Fruit fly (Drosophila melanogaster): ENCODE results near the gene Itpr.
A peak's percentile ranks its signal among the peaks of the same experiment; 100 is the strongest.

The Itpr gene

dm6 chr3R:5587863-5588519, 71.1 kb downstream of the Itpr start, which contains the start of gene CG2926 (continued):
- TF ChIP-seq CG7786 (GFP tag; optimal IDR thresholded peaks at IDR 0.05) (peak; percentile 39), CG4854 (GFP tag; optimal IDR thresholded peaks at IDR 0.05) (no peak), CG2712 (tag; optimal IDR thresholded peaks at IDR 0.05) (no peak), CG11456 (GFP tag; IDR thresholded peaks at IDR 0.05) (peak; percentile 58; the same call in 2 of the 3 replicates), Mad (GFP tag; optimal IDR thresholded peaks at IDR 0.05) (peak; percentile 47), CTCF (GFP tag; optimal IDR thresholded peaks at IDR 0.05) (no peak), MTF-1 (GFP tag; optimal IDR thresholded peaks at IDR 0.05; ENCODE audit: borderline replicate concordance) (no peak), fd96Cb (tag; optimal IDR thresholded peaks at IDR 0.05) (no peak), ttk (GFP tag; IDR thresholded peaks at IDR 0.05) (0 out of 2 replicates have a peak, but pooled peaks have one; percentile 5), CG10431 (GFP tag; optimal IDR thresholded peaks at IDR 0.05) (no peak), CG6791 (GFP tag; IDR thresholded peaks at IDR 0.05; ENCODE audit: partially characterized antibody) (peak; percentile 94), CG12299 (tag; optimal IDR thresholded peaks at IDR 0.05) (no peak), ftz-f1 (GFP tag; optimal IDR thresholded peaks at IDR 0.05) (no peak), sisA (GFP tag; IDR thresholded peaks at IDR 0.05) (no peak)

- TF ChIP-seq wek (GFP tag; optimal IDR thresholded peaks at IDR 0.05) (peak; percentile 28), CG30020 (tag; optimal IDR thresholded peaks at IDR 0.05) (peak; percentile 25), Scr (GFP tag; IDR thresholded peaks at IDR 0.05; ENCODE audit: partially characterized antibody) (peak; percentile 36; the same call in 1 of the 2 replicates), CG17802 (tag; optimal IDR thresholded peaks at IDR 0.05) (peak; percentile 40), dan (GFP tag; IDR thresholded peaks at IDR 0.05) (no peak), CG3065 (GFP tag; optimal IDR thresholded peaks at IDR 0.05) (no peak), Dp (GFP tag; optimal IDR thresholded peaks at IDR 0.05) (peak; percentile 10), gcm (GFP tag; optimal IDR thresholded peaks at IDR 0.05) (no peak), CG14710 (tag; optimal IDR thresholded peaks at IDR 0.05) (peak; percentile 24)
These were observed 71.7 kb downstream of the Itpr start, which contains the start of gene PolZ2 for dm6 chr3R:5588573-5588972. PolZ2 (plus strand) TSS chr3R:5588873.
